Worm (Caenorhabditis elegans): ENCODE results near the gene elli-1.

The elli-1 gene

DNA sequence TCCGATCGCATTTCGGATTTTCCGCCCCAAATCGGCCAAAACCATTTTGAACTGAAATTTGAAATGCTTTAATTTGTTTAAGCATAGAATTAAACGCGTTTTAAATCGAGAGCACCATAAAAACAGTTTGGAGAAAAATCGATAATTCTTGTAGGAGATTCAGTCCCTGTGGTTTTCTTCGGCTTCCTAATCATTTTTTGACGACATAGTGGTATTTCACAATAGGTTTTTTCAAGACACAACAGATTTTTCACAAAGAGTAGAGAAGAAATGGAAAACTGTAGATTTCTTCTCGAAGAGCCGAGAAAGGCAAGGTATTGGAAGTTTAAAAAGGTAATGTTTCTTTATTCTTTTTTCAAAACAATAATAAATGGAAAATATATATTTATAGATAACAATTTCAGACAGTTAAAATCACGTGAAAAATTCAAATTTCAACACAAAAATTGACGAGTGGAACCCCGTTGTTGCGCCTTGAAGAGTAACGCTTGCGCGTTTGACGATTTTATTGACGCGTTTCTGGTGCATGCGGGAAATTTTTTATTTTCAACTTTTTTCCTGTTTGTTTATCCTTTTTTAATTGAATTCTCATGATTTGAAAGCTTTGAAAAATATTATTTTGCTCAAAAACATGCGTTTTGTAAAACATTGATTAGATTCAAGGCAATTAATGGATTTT is 10.8 kb downstream of the elli-1 start, which contains the start of gene F21D5.7 (continued):
- no peak for TF ChIP-seq snpc-4 (GFP tag; optimal IDR thresholded peaks at IDR 0.05)
- TF ChIP-seq snpc-4 (tag; optimal IDR thresholded peaks at IDR 0.05): peak in 3 of 4 experiments; percentile 51 to 63 (median 59)
- TF ChIP-seq nfya-2 (GFP tag; IDR thresholded peaks at IDR 0.05): no peak
- no peak for TF ChIP-seq zim-3 (tag; optimal IDR thresholded peaks at IDR 0.05)
- peak; percentile 88 for TF ChIP-seq dox-1 (GFP tag; IDR thresholded peaks at IDR 0.05)
- no peak for TF ChIP-seq die-1 (tag; optimal IDR thresholded peaks at IDR 0.05)
- TF ChIP-seq fkh-3 (tag; optimal IDR thresholded peaks at IDR 0.05): no peak
- no peak for TF ChIP-seq F39B2.1 (GFP tag; IDR thresholded peaks at IDR 0.05)
- TF ChIP-seq ekl-4 (GFP tag; IDR thresholded peaks at IDR 0.05): peak; percentile 68; the same call in 1 of the 2 replicates
- no peak for TF ChIP-seq hlh-12 (tag; optimal IDR thresholded peaks at IDR 0.05)
- no peak for TF ChIP-seq C17E4.6 (GFP tag; IDR thresholded peaks at IDR 0.05)
- TF ChIP-seq aptf-2 (GFP tag; conservative IDR thresholded peaks at IDR 0.05): no peak
- no peak for TF ChIP-seq T26A5.8 (tag; optimal IDR thresholded peaks at IDR 0.05)
- TF ChIP-seq lin-35 (GFP tag; optimal IDR thresholded peaks at IDR 0.05): peak in 1 of 3 experiments; percentile 78
- no peak for TF ChIP-seq sea-2 (GFP tag; IDR thresholded peaks at IDR 0.05)
- no peak for TF ChIP-seq nhr-120 (GFP tag; IDR thresholded peaks at IDR 0.05)
- peak; percentile 55 for TF ChIP-seq lsl-1 (GFP tag; optimal IDR thresholded peaks at IDR 0.05)
- TF ChIP-seq ztf-28 (GFP tag; IDR thresholded peaks at IDR 0.05): no peak
- TF ChIP-seq hsf-1 (GFP tag; IDR thresholded peaks at IDR 0.05): no peak
- TF ChIP-seq ztf-26 (tag; optimal IDR thresholded peaks at IDR 0.05): no peak
- peak; percentile 25 for TF ChIP-seq pha-4 (tag; optimal IDR thresholded peaks at IDR 0.05)
- TF ChIP-seq Y79H2A.3 (GFP tag; conservative IDR thresholded peaks at IDR 0.05): no peak
- peak; percentile 43 for TF ChIP-seq ceh-27 (GFP tag; optimal IDR thresholded peaks at IDR 0.05)
- TF ChIP-seq hlh-26 (GFP tag; conservative IDR thresholded peaks at IDR 0.05): no peak
- TF ChIP-seq nhr-27 (tag; optimal IDR thresholded peaks at IDR 0.05): no peak
- no peak for TF ChIP-seq snpc-3.4 (tag; optimal IDR thresholded peaks at IDR 0.05)
- no peak for TF ChIP-seq xnd-1 (tag; optimal IDR thresholded peaks at IDR 0.05)
- no peak for TF ChIP-seq lag-1 (GFP tag; IDR thresholded peaks at IDR 0.05)
- TF ChIP-seq madf-10 (tag; optimal IDR thresholded peaks at IDR 0.05): peak; percentile 69
- no peak for TF ChIP-seq hrde-1 (tag; optimal IDR thresholded peaks at IDR 0.05; ENCODE audit: borderline replicate concordance)
- TF ChIP-seq ama-1 (optimal IDR thresholded peaks at IDR 0.05): no peak
- TF ChIP-seq ama-1 (GFP tag; optimal IDR thresholded peaks at IDR 0.05): no peak
- TF ChIP-seq F49E8.2 (tag; optimal IDR thresholded peaks at IDR 0.05; ENCODE audit: insufficient read depth): no peak
- no peak for TF ChIP-seq ztf-3 (GFP tag; optimal IDR thresholded peaks at IDR 0.05)
- TF ChIP-seq cebp-1 (GFP tag; IDR thresholded peaks at IDR 0.05): peak; percentile 22; the same call in 1 of the 2 replicates
- peak; percentile 93 for TF ChIP-seq cebp-1 (tag; optimal IDR thresholded peaks at IDR 0.05)
- no peak for TF ChIP-seq nhr-179 (tag; optimal IDR thresholded peaks at IDR 0.05)
- TF ChIP-seq let-607 (tag; optimal IDR thresholded peaks at IDR 0.05): peak; percentile 97
- no peak for TF ChIP-seq Y56A3A.18 (GFP tag; IDR thresholded peaks at IDR 0.05)
- TF ChIP-seq tbp1 (GFP tag; optimal IDR thresholded peaks at IDR 0.05): peak; percentile 55
- TF ChIP-seq B0336.3 (GFP tag; IDR thresholded peaks at IDR 0.05): peak; percentile 71; the same call in 1 of the 2 replicates
- no peak for TF ChIP-seq bed-1 (GFP tag; IDR thresholded peaks at IDR 0.05)
- peak; percentile 13 for TF ChIP-seq dpl-1 (GFP tag; optimal IDR thresholded peaks at IDR 0.05)
- peak; percentile 89 for TF ChIP-seq lin-54 (GFP tag; optimal IDR thresholded peaks at IDR 0.05)
- TF ChIP-seq ets-4 (GFP tag; optimal IDR thresholded peaks at IDR 0.05): no peak
- no peak for TF ChIP-seq lin-26 (GFP tag; IDR thresholded peaks at IDR 0.05)
- peak; percentile 34 for TF ChIP-seq snpc-1.3 (tag; optimal IDR thresholded peaks at IDR 0.05; ENCODE audit: insufficient read depth)
- TF ChIP-seq ceh-91 (GFP tag; IDR thresholded peaks at IDR 0.05): no peak

Measured in whole organism, young adult.